Comparison of ENCODE assay signal across 1 fruit fly cellular context in the genomic region with DNA sequence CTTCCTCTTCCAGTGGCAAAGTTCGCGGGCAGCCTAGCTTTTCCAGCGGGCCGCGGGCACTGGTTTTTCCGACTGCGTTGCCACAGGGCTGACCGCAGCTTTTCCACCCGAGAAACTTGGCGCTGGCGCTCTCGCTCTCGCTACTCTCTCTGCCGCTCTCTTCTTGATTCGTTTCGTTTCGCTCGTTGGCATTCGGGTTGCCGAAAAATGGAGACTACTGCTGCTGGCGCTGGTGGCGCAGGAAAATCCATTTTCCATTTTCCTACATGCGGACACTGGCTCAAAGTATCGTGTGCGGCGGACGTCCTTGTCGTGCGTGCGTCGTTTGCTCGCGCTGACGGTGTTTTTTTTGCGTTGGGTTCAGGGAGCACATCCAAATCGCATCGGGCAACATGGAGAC.
TF ChIP-seq lines count a peak whose summit lies in the region.

TSS of gene CG42450 (plus strand) at position 249 of the 400 bp plus-strand sequence.

TF ChIP-seq in whole organism, embryonic, 481 proteins besides CTCF, POLR2A, EP300 and RAD21 (continued from another document):
- TF ChIP-seq CG31388 (GFP tag; optimal IDR thresholded peaks at IDR 0.05; lab: Kevin White, UChicago): no peak
- TF ChIP-seq Asciz (GFP tag; optimal IDR thresholded peaks at IDR 0.05; lab: Kevin White, UChicago): no peak
- no peak for TF ChIP-seq CG6854 (GFP tag; optimal IDR thresholded peaks at IDR 0.05; lab: Kevin White, UChicago)
- TF ChIP-seq CG10462 (GFP tag; optimal IDR thresholded peaks at IDR 0.05; lab: Kevin White, UChicago): no peak
- TF ChIP-seq CG12155 (GFP tag; optimal IDR thresholded peaks at IDR 0.05; lab: Kevin White, UChicago): peak; percentile 65
- no peak for TF ChIP-seq CG31365 (tag; optimal IDR thresholded peaks at IDR 0.05; lab: Kevin White, UChicago)
- no peak for TF ChIP-seq CG3281 (GFP tag; optimal IDR thresholded peaks at IDR 0.05; lab: Kevin White, UChicago)
- no peak for TF ChIP-seq vnd (GFP tag; IDR thresholded peaks at IDR 0.05; lab: Robert Waterston, UW; ENCODE audit: partially characterized antibody)
- no peak for TF ChIP-seq pfk (GFP tag; optimal IDR thresholded peaks at IDR 0.05; lab: Kevin White, UChicago)
- no peak for TF ChIP-seq CG42726 (GFP tag; IDR thresholded peaks at IDR 0.05; lab: Robert Waterston, UW; ENCODE audit: partially characterized antibody)
- peak; percentile 40 for TF ChIP-seq Fer1 (GFP tag; optimal IDR thresholded peaks at IDR 0.05; lab: Kevin White, UChicago)
- TF ChIP-seq Scr (GFP tag; IDR thresholded peaks at IDR 0.05; lab: Robert Waterston, UW; ENCODE audit: partially characterized antibody): 0 out of 2 replicates have a peak, but pooled peaks have one; percentile 31
- no peak for TF ChIP-seq ase (GFP tag; IDR thresholded peaks at IDR 0.05; lab: Robert Waterston, UW)
- no peak for TF ChIP-seq tgo (GFP tag; IDR thresholded peaks at IDR 0.05; lab: Robert Waterston, UW)
- peak; percentile 29 for TF ChIP-seq BEAF-32 (GFP tag; optimal IDR thresholded peaks at IDR 0.05; lab: Kevin White, UChicago)
- TF ChIP-seq pzg (GFP tag; optimal IDR thresholded peaks at IDR 0.05; lab: Kevin White, UChicago): peak; percentile 13
- peak; percentile 47 for TF ChIP-seq unc-4 (GFP tag; IDR thresholded peaks at IDR 0.05; lab: Robert Waterston, UW; ENCODE audit: partially characterized antibody)
- no peak for TF ChIP-seq GATAe (GFP tag; conservative IDR thresholded peaks at IDR 0.05; lab: Robert Waterston, UW)
- no peak for TF ChIP-seq nerfin-2 (GFP tag; IDR thresholded peaks at IDR 0.05; lab: Robert Waterston, UW; ENCODE audit: partially characterized antibody)
- no peak for TF ChIP-seq sqz (GFP tag; optimal IDR thresholded peaks at IDR 0.05; lab: Kevin White, UChicago)
- TF ChIP-seq sr (GFP tag; IDR thresholded peaks at IDR 0.05; lab: Robert Waterston, UW): no peak
- no peak for TF ChIP-seq Oaz (GFP tag; IDR thresholded peaks at IDR 0.05; lab: Robert Waterston, UW)
- TF ChIP-seq lov (optimal IDR thresholded peaks at IDR 0.05; lab: Kevin White, UChicago): no peak
- TF ChIP-seq lov (GFP tag; IDR thresholded peaks at IDR 0.05; lab: Robert Waterston, UW): no peak
- TF ChIP-seq Adf1 (GFP tag; IDR thresholded peaks at IDR 0.05; lab: Robert Waterston, UW): peak; percentile 40; the same call in 1 of the 2 replicates
- TF ChIP-seq CG18262 (tag; optimal IDR thresholded peaks at IDR 0.05; lab: Kevin White, UChicago): no peak
- no peak for TF ChIP-seq Dip2 (GFP tag; IDR thresholded peaks at IDR 0.05; lab: Robert Waterston, UW)
- no peak for TF ChIP-seq TFAM (GFP tag; optimal IDR thresholded peaks at IDR 0.05; lab: Kevin White, UChicago)
- no peak for TF ChIP-seq Awh (GFP tag; IDR thresholded peaks at IDR 0.05; lab: Robert Waterston, UW)
- 0 out of 2 replicates have a peak, but pooled peaks have one; percentile 6 for TF ChIP-seq E2f2 (GFP tag; IDR thresholded peaks at IDR 0.05; lab: Robert Waterston, UW)
- no peak for TF ChIP-seq CG2875 (GFP tag; optimal IDR thresholded peaks at IDR 0.05; lab: Kevin White, UChicago)
- TF ChIP-seq zfh1 (GFP tag; IDR thresholded peaks at IDR 0.05; lab: Robert Waterston, UW): no peak
- peak; percentile 29; the same call in 1 of the 2 replicates for TF ChIP-seq hbn (GFP tag; IDR thresholded peaks at IDR 0.05; lab: Robert Waterston, UW; ENCODE audit: partially characterized antibody)
- peak; percentile 53 to 57 for TF ChIP-seq Trl (optimal IDR thresholded peaks at IDR 0.05; lab: Kevin White, UChicago)
- TF ChIP-seq Trl (GFP tag; optimal IDR thresholded peaks at IDR 0.05; lab: Kevin White, UChicago): no peak
- TF ChIP-seq Sox100B (GFP tag; optimal IDR thresholded peaks at IDR 0.05; lab: Kevin White, UChicago): no peak
- TF ChIP-seq amos (GFP tag; IDR thresholded peaks at IDR 0.05; lab: Robert Waterston, UW; ENCODE audit: partially characterized antibody): peak; percentile 28; the same call in 1 of the 2 replicates
- no peak for TF ChIP-seq BtbVII (GFP tag; optimal IDR thresholded peaks at IDR 0.05; lab: Kevin White, UChicago)
- no peak for TF ChIP-seq H15 (GFP tag; IDR thresholded peaks at IDR 0.05; lab: Robert Waterston, UW)
- no peak for TF ChIP-seq lola (GFP tag; optimal IDR thresholded peaks at IDR 0.05; lab: Kevin White, UChicago)
- TF ChIP-seq CG13287 (GFP tag; IDR thresholded peaks at IDR 0.05; lab: Robert Waterston, UW; ENCODE audit: partially characterized antibody): peak; percentile 23; the same call in 1 of the 2 replicates
- no peak for TF ChIP-seq zfh2 (GFP tag; optimal IDR thresholded peaks at IDR 0.05; lab: Kevin White, UChicago)
- no peak for TF ChIP-seq trem (tag; optimal IDR thresholded peaks at IDR 0.05; lab: Kevin White, UChicago)
- no peak for TF ChIP-seq tin (GFP tag; optimal IDR thresholded peaks at IDR 0.05; lab: Kevin White, UChicago)
